Worm (Caenorhabditis elegans) whole organism, L3 larva: ENCODE results near the gene F42A10.5.

Experiments used
- elt-1 ChIP-seq: fragments of 150-350 bp; optimal IDR thresholded peaks from 2 replicates; lab custom pipeline; 2014; ENCODE audit warnings: missing biosample characterization, missing genetic modification characterization
- nhr-43 ChIP-seq: sonication (generic microtip); optimal IDR thresholded peaks from 2 replicates; lab custom pipeline; 2016; ENCODE audit warnings: mild to moderate bottlenecking, missing genetic modification characterization, missing compliant biosample characterization; ENCODE audit not compliant: poor library complexity, severe bottlenecking
- skn-1 ChIP-seq: fragments of 150-350 bp; optimal IDR thresholded peaks from 2 replicates; lab custom pipeline; 2014; ENCODE audit warnings: missing biosample characterization, missing genetic modification characterization

- TF ChIP-seq nhr-43 (no peak), skn-1 (no peak), elt-1 (no peak)
Observed at ce11 chrIII:6166634-6167033, 6.6 kb downstream of the F42A10.5 start.
